Worm (Caenorhabditis elegans): ENCODE measurements around the gene C03B1.13.

C03B1.13 gene

ce11 chrX:6323129-6323528 is 14.7 kb downstream of the C03B1.13 start, which contains the start of gene col-167:
col-167 (plus strand) TSS chrX:6323488.
- no peak for TF ChIP-seq egl-27 (tag; optimal IDR thresholded peaks at IDR 0.05)
- no peak for TF ChIP-seq pax-3 (tag; optimal IDR thresholded peaks at IDR 0.05)
- no peak for TF ChIP-seq jun-1 (tag; optimal IDR thresholded peaks at IDR 0.05)
- no peak for TF ChIP-seq ama-1 (optimal IDR thresholded peaks at IDR 0.05)
- TF ChIP-seq pag-3 (tag; optimal IDR thresholded peaks at IDR 0.05; ENCODE audit: borderline replicate concordance, insufficient read depth), result no peak
- TF ChIP-seq swsn-7 (tag; optimal IDR thresholded peaks at IDR 0.05), result no peak
- no peak for TF ChIP-seq hlh-17 (GFP tag; optimal IDR thresholded peaks at IDR 0.05; ENCODE audit: borderline replicate concordance)
- peak; percentile 9 for TF ChIP-seq lin-14 (GFP tag; optimal IDR thresholded peaks at IDR 0.05)
- TF ChIP-seq nhr-12 (tag; optimal IDR thresholded peaks at IDR 0.05), result no peak
- no peak for TF ChIP-seq nhr-11 (tag; optimal IDR thresholded peaks at IDR 0.05)
- no peak for TF ChIP-seq unc-62 (GFP tag; optimal IDR thresholded peaks at IDR 0.05)
- TF ChIP-seq unc-30 (tag; optimal IDR thresholded peaks at IDR 0.05), result no peak
- peak; percentile 7 for TF ChIP-seq tbx-2 (tag; optimal IDR thresholded peaks at IDR 0.05)
- TF ChIP-seq lir-3 (tag; optimal IDR thresholded peaks at IDR 0.05; ENCODE audit: poor library complexity), result no peak
- peak in 3 of 6 experiments; percentile 41 to 47 (median 44) for TF ChIP-seq elt-3 (tag; optimal IDR thresholded peaks at IDR 0.05)
- no peak for TF ChIP-seq C34B4.2 (tag; optimal IDR thresholded peaks at IDR 0.05)
- TF ChIP-seq efl-1 (optimal IDR thresholded peaks at IDR 0.05), result no peak
- no peak for TF ChIP-seq efl-1 (GFP tag; optimal IDR thresholded peaks at IDR 0.05 in 1 of 2)
- no peak for TF ChIP-seq mab-9 (GFP tag; IDR thresholded peaks at IDR 0.05)
- no peak for TF ChIP-seq lsy-2 (tag; optimal IDR thresholded peaks at IDR 0.05)
- no peak for TF ChIP-seq mef-2 (tag; optimal IDR thresholded peaks at IDR 0.05)
- no peak for TF ChIP-seq ceh-82 (tag; optimal IDR thresholded peaks at IDR 0.05)
- TF ChIP-seq F16B12.6 (tag; optimal IDR thresholded peaks at IDR 0.05), result no peak
- no peak for TF ChIP-seq ets-5 (GFP tag; IDR thresholded peaks at IDR 0.05)
- no peak for TF ChIP-seq hpl-2 (GFP tag; optimal IDR thresholded peaks at IDR 0.05)
- TF ChIP-seq nhr-85 (tag), result peak; percentile 86
- TF ChIP-seq xbp-1 (tag; optimal IDR thresholded peaks at IDR 0.05), result no peak
- TF ChIP-seq ceh-90 (tag; optimal IDR thresholded peaks at IDR 0.05), result no peak
- TF ChIP-seq nhr-76 (tag; optimal IDR thresholded peaks at IDR 0.05), result no peak
- TF ChIP-seq pqm-1 (tag; optimal IDR thresholded peaks at IDR 0.05), result no peak
- no peak for TF ChIP-seq lin-15B (tag; optimal IDR thresholded peaks at IDR 0.05)
- no peak for TF ChIP-seq mdl-1 (tag; optimal IDR thresholded peaks at IDR 0.05)
- TF ChIP-seq nhr-237 (tag; optimal IDR thresholded peaks at IDR 0.05), result no peak
- no peak for TF ChIP-seq dsc-1 (tag; optimal IDR thresholded peaks at IDR 0.05)
- TF ChIP-seq grh-1 (GFP tag; IDR thresholded peaks at IDR 0.05), result 0 out of 2 replicates have a peak, but pooled peaks have one; percentile 12
- TF ChIP-seq Y116A8C.19 (tag; optimal IDR thresholded peaks at IDR 0.05; ENCODE audit: borderline replicate concordance), result no peak
- peak; percentile 11 for TF ChIP-seq snu-23 (GFP tag; optimal IDR thresholded peaks at IDR 0.05)
- no peak for TF ChIP-seq lin-39 (tag; optimal IDR thresholded peaks at IDR 0.05)
- TF ChIP-seq isw-1 (GFP tag; IDR thresholded peaks at IDR 0.05), result no peak
- TF ChIP-seq zip-4 (GFP tag; optimal IDR thresholded peaks at IDR 0.05), result no peak
- TF ChIP-seq mep-1 (tag; optimal IDR thresholded peaks at IDR 0.05), result no peak
- no peak for TF ChIP-seq C04F5.9 (tag; optimal IDR thresholded peaks at IDR 0.05)
- no peak for TF ChIP-seq lin-13 (GFP tag; optimal IDR thresholded peaks at IDR 0.05)
- no peak for TF ChIP-seq rnt-1 (tag; optimal IDR thresholded peaks at IDR 0.05)
- no peak for TF ChIP-seq aly-2 (tag; optimal IDR thresholded peaks at IDR 0.05)
- TF ChIP-seq egl-13 (tag; optimal IDR thresholded peaks at IDR 0.05), result no peak
- no peak for TF ChIP-seq unc-98 (GFP tag; IDR thresholded peaks at IDR 0.05)
- no peak for TF ChIP-seq nhr-77 (tag; optimal IDR thresholded peaks at IDR 0.05)
- TF ChIP-seq vab-15 (tag; optimal IDR thresholded peaks at IDR 0.05), result no peak
- no peak for TF ChIP-seq alr-1 (tag; optimal IDR thresholded peaks at IDR 0.05; ENCODE audit: borderline replicate concordance)
- TF ChIP-seq dpl-1 (GFP tag; optimal IDR thresholded peaks at IDR 0.05), result no peak
- no peak for TF ChIP-seq tlp-1 (tag; optimal IDR thresholded peaks at IDR 0.05)
- TF ChIP-seq sup-37 (GFP tag; optimal IDR thresholded peaks at IDR 0.05), result no peak
- TF ChIP-seq skn-1 (tag; optimal IDR thresholded peaks at IDR 0.05), result no peak

Data from whole organism, L1 larva.